Fruit fly (Drosophila melanogaster): ENCODE results near the gene CycY.

dm6 chr2L:11808702-11809583 lies 4.6 kb downstream of the CycY start, which contains the start of gene crol:
- TF ChIP-seq en (GFP tag; optimal IDR thresholded peaks at IDR 0.05) (no peak), Atf3 (GFP tag; optimal IDR thresholded peaks at IDR 0.05) (no peak), CG4820 (GFP tag; optimal IDR thresholded peaks at IDR 0.05) (no peak), Lhr (GFP tag; optimal IDR thresholded peaks at IDR 0.05) (peak; percentile 83), CG3726 (GFP tag; IDR thresholded peaks at IDR 0.05) (no peak), stc (GFP tag; IDR thresholded peaks at IDR 0.05) (no peak), CG3065 (GFP tag; optimal IDR thresholded peaks at IDR 0.05) (no peak), CG31365 (tag; optimal IDR thresholded peaks at IDR 0.05) (peak; percentile 1)

All from whole organism, embryonic.